Worm (Caenorhabditis elegans) whole organism, L4/young adult: ENCODE results near the gene Y73B3B.3.
"Not testable (repeated sequence)": the region's sequence is repeated elsewhere in the genome, so short reads cannot be mapped to it uniquely, and the experiment has no call there.

ENCODE experiments used
- W03F9.2 ChIP-seq: fragments of 150-350 bp; optimal IDR thresholded peaks from 2 replicates; lab custom pipeline; 2014; ENCODE audit warnings: missing biosample characterization, missing genetic modification characterization
- dao-5 ChIP-seq: sonication (generic microtip); optimal IDR thresholded peaks from 2 replicates; lab custom pipeline; 2016; ENCODE audit warnings: missing genotype, missing genetic modification characterization, moderate library complexity, missing compliant biosample characterization
- him-1 ChIP-seq: sonication (generic microtip); optimal IDR thresholded peaks from 2 replicates; lab custom pipeline; 2016; ENCODE audit warnings: missing genotype, missing genetic modification reagents, missing genetic modification characterization, missing compliant biosample characterization

Y73B3B.3 gene

ce11 chrX:209695-210094 is at the start of gene Y73B3B.3:
TSS of gene Y73B3B.3 (plus strand) at chrX:209995.
- TF ChIP-seq him-1, W03F9.2, dao-5 (tag; lab: Kevin White, UChicago): not testable (repeated sequence)

- not testable (repeated sequence) for TF ChIP-seq dao-5, W03F9.2, him-1 (tag; lab: Kevin White, UChicago)
Observed at ce11 chrX:163034-163433, 46.8 kb upstream of the Y73B3B.3 start, which contains the start of gene tmed-12. TSS of gene tmed-12 (minus strand) at chrX:163134.

DNA sequence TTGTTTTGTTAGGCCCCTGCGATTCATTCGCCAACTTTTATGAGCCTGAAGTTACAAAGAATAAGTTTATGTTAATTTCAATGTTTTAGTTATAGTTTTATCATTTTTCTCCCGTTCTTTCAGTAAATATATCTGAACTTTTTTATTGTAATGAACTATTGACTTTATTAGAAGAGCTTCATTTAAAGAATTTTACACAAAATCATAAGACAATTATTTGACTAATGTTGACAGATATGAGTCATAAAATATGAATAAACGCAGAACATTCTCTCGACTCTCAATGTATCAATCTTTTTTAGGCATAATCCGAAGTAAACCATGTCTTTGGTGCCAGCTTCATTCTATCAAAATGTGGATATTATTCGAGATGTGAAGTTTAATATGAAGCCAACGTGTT is 32.7 kb upstream of the Y73B3B.3 start, which contains the start of the genes T08D2.5 and T08D2.4:
T08D2.5 (plus strand) TSS at position 301 of the 400 bp plus-strand sequence.
T08D2.4 (plus strand) TSS at position 322 of the 400 bp plus-strand sequence.
- no peak for TF ChIP-seq dao-5 (tag; lab: Kevin White, UChicago)
- no peak for TF ChIP-seq W03F9.2 (tag; lab: Kevin White, UChicago)
- no peak for TF ChIP-seq him-1 (tag; lab: Kevin White, UChicago)

DNA sequence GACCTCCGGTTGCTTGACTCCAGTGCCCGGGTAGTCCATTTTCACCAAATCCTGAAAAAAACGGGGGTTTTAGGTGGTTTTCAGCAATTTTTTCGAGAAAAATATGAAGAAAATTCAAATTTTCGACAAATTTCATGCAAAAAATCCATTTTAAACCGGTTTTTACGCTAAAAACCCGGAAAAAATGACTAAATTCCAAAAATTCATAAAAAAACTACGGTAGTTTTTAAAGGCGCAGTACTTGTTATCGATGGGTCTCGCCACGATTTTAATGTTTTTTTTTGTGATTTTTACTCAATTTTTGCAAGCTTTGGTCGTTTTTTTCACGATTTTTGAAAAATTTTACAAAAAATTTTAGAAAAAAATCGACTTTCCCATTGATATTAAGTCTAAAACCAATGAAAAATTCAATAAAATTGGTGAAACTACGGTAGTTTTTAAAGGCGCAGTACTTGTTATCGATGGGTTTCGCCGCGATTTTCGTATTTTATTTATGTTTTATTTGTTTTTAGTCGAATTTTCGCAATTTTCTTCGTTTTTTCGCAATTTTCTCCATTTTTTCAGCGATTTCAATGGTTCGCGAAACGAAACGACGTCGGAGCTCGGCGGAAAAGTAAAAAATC is 27.6 kb upstream of the Y73B3B.3 start, which contains the start of the genes T08D2.6 and chkr-1:
T08D2.6 (minus strand) TSS at position 51 of the 623 bp plus-strand sequence.
chkr-1 (plus strand) TSS at position 573 of the 623 bp plus-strand sequence.
- TF ChIP-seq W03F9.2, dao-5, him-1 (tag; lab: Kevin White, UChicago): not testable (repeated sequence)

ce11 chrX:192534-192933 is 17.3 kb upstream of the Y73B3B.3 start, which contains the start of gene T08D2.8:
TSS of gene T08D2.8 (plus strand) at chrX:192834.
- TF ChIP-seq dao-5 (tag; lab: Kevin White, UChicago) (no peak), him-1 (tag; lab: Kevin White, UChicago) (no peak), W03F9.2 (tag; lab: Kevin White, UChicago) (no peak)

- TF ChIP-seq him-1 (tag; lab: Kevin White, UChicago) (no peak), W03F9.2 (tag; lab: Kevin White, UChicago) (no peak)
Observed at ce11 chrX:196403-196802, 13.4 kb upstream of the Y73B3B.3 start.

ce11 chrX:211141-211540 is 1.3 kb downstream of the Y73B3B.3 start, which contains the start of gene Y73B3B.1:
TSS of gene Y73B3B.1 (minus strand) at chrX:211241.
- TF ChIP-seq him-1, dao-5, W03F9.2 (tag; lab: Kevin White, UChicago): not testable (repeated sequence)

ce11 chrX:215488-215887 is 5.7 kb downstream of the Y73B3B.3 start, which contains the start of gene set-28:
TSS of gene set-28 (minus strand) at chrX:215588.
- TF ChIP-seq W03F9.2, him-1, dao-5 (tag; lab: Kevin White, UChicago): not testable (repeated sequence)

- TF ChIP-seq him-1, dao-5, W03F9.2 (tag; lab: Kevin White, UChicago): not testable (repeated sequence)
Observed at ce11 chrX:229374-229773, 19.6 kb downstream of the Y73B3B.3 start, which contains the start of gene AC8.3. TSS of gene AC8.3 (minus strand) at chrX:229474.

- not testable (repeated sequence) for TF ChIP-seq W03F9.2, him-1, dao-5 (tag; lab: Kevin White, UChicago)
Observed at ce11 chrX:239077-239476, 29.3 kb downstream of the Y73B3B.3 start, which contains the start of gene AC8.10. TSS of gene AC8.10 (minus strand) at chrX:239177.
